Fruit fly (Drosophila melanogaster) whole organism, embryonic: ENCODE measurements around the gene ida.

Source experiments
- Antp ChIP-seq: fragments of 200-800 bp; sonication (Bioruptor generic); optimal IDR thresholded peaks from 3 replicates; lab custom pipeline; 2016; ENCODE audit warnings: missing biosample characterization, missing genetic modification characterization
- Asciz ChIP-seq: fragments of 200-800 bp; sonication (Bioruptor generic); optimal IDR thresholded peaks from 2 replicates; lab custom pipeline; 2017; ENCODE audit warnings: missing biosample characterization, mild to moderate bottlenecking, missing genetic modification characterization, missing genetic modification reagents
- Awh ChIP-seq: fragments of 200-800 bp; sonication (Bioruptor generic); IDR thresholded peaks from 2 replicates; pipeline ENCODE4, ENCODE4 v1.3.6; 2022; ENCODE audit warnings: missing biosample characterization, missing genetic modification characterization
- Blimp-1 ChIP-seq: fragments of 200-800 bp; sonication (Bioruptor generic); optimal IDR thresholded peaks from 3 replicates; lab custom pipeline; 2018; ENCODE audit warnings: missing biosample characterization, missing genetic modification characterization, mild to moderate bottlenecking, moderate library complexity, missing genetic modification reagents
- BtbVII ChIP-seq: fragments of 200-800 bp; sonication (Bioruptor generic); optimal IDR thresholded peaks from 3 replicates; lab custom pipeline; 2017; ENCODE audit warnings: missing biosample characterization, mild to moderate bottlenecking, missing genetic modification characterization
- Bteb2 ChIP-seq: fragments of 200-800 bp; sonication (Bioruptor generic); optimal IDR thresholded peaks from 2 replicates; lab custom pipeline; 2016; ENCODE audit warnings: missing biosample characterization, missing genetic modification characterization
- CG10431 ChIP-seq: fragments of 200-800 bp; sonication (Bioruptor generic); optimal IDR thresholded peaks from 3 replicates; lab custom pipeline; 2018; ENCODE audit warnings: missing biosample characterization, mild to moderate bottlenecking, missing genetic modification characterization
- CG11504 ChIP-seq: fragments of 200-800 bp; sonication (Bioruptor generic); optimal IDR thresholded peaks from 3 replicates; lab custom pipeline; 2019; ENCODE audit warnings: missing biosample characterization, mild to moderate bottlenecking, missing genetic modification characterization, moderate library complexity
- CG11560 ChIP-seq: fragments of 200-800 bp; sonication (Bioruptor generic); IDR thresholded peaks from 3 replicates; pipeline ENCODE4 v1.3.6; 2022; ENCODE audit warnings: missing biosample characterization, missing genetic modification characterization
- CG11723 ChIP-seq: fragments of 200-800 bp; sonication (Bioruptor generic); optimal IDR thresholded peaks from 2 replicates; lab custom pipeline; 2017; ENCODE audit warnings: missing biosample characterization, mild to moderate bottlenecking, missing genetic modification characterization
- CG12071 ChIP-seq: fragments of 200-800 bp; sonication (Bioruptor generic); optimal IDR thresholded peaks from 3 replicates; lab custom pipeline; 2018; ENCODE audit warnings: missing biosample characterization, mild to moderate bottlenecking, missing genetic modification characterization
- CG12299 ChIP-seq: fragments of 200-800 bp; sonication (Bioruptor generic); optimal IDR thresholded peaks from 2 replicates; lab custom pipeline; 2018; ENCODE audit warnings: missing biosample characterization, mild to moderate bottlenecking, missing genetic modification characterization
- CG13894 ChIP-seq: fragments of 200-800 bp; sonication (Bioruptor generic); optimal IDR thresholded peaks from 3 replicates; lab custom pipeline; 2018; ENCODE audit warnings: missing biosample characterization, mild to moderate bottlenecking, missing genetic modification characterization, moderate library complexity
- CG14014 ChIP-seq: fragments of 200-800 bp; sonication (Bioruptor generic); IDR thresholded peaks from 2 replicates; pipeline ENCODE4 v1.3.6; 2022; ENCODE audit warnings: missing biosample characterization, missing genetic modification characterization
- CG14965 ChIP-seq: fragments of 200-800 bp; sonication (Bioruptor generic); optimal IDR thresholded peaks from 2 replicates; lab custom pipeline; 2016; ENCODE audit warnings: missing biosample characterization, missing genetic modification characterization, borderline replicate concordance
- CG16815 ChIP-seq: fragments of 200-800 bp; sonication (Bioruptor generic); optimal IDR thresholded peaks from 3 replicates; lab custom pipeline; 2017; ENCODE audit warnings: missing biosample characterization, mild to moderate bottlenecking, missing genetic modification characterization
- CG30020 ChIP-seq: fragments of 200-800 bp; optimal IDR thresholded peaks from 2 replicates; lab custom pipeline; 2019; ENCODE audit warnings: missing biosample characterization, mild to moderate bottlenecking, missing genetic modification characterization, moderate library complexity
- CG3065 ChIP-seq: fragments of 200-800 bp; sonication (Bioruptor generic); optimal IDR thresholded peaks from 2 replicates; lab custom pipeline; 2016; ENCODE audit warnings: missing biosample characterization, missing genetic modification characterization
- CG31365 ChIP-seq: fragments of 200-800 bp; sonication (Bioruptor generic); optimal IDR thresholded peaks from 2 replicates; lab custom pipeline; 2018; ENCODE audit warnings: missing biosample characterization, mild to moderate bottlenecking, missing genetic modification characterization
- CG34376 ChIP-seq: fragments of 200-800 bp; sonication (Bioruptor generic); optimal IDR thresholded peaks from 2 replicates; lab custom pipeline; 2018; ENCODE audit warnings: missing biosample characterization, mild to moderate bottlenecking, missing genetic modification characterization
- CG34422 ChIP-seq: fragments of 200-800 bp; sonication (Bioruptor generic); IDR thresholded peaks from 3 replicates; pipeline ENCODE4 v1.3.6; 2022; ENCODE audit warnings: missing biosample characterization, missing genetic modification characterization
- CG3726 ChIP-seq: fragments of 200-800 bp; sonication (Bioruptor generic); IDR thresholded peaks from 3 replicates; pipeline ENCODE4, ENCODE4 v1.3.6; 2022; ENCODE audit warnings: missing biosample characterization, missing genetic modification characterization
- CG4707 ChIP-seq: fragments of 200-800 bp; sonication (Bioruptor generic); optimal IDR thresholded peaks from 2 replicates; lab custom pipeline; 2018; ENCODE audit warnings: missing biosample characterization, mild to moderate bottlenecking, missing genetic modification characterization, moderate library complexity
- CG5245 ChIP-seq: fragments of 200-800 bp; sonication (Bioruptor generic); optimal IDR thresholded peaks from 3 replicates; lab custom pipeline; 2016; ENCODE audit warnings: missing biosample characterization, missing genetic modification characterization
- CG6689 ChIP-seq: fragments of 200-800 bp; sonication (Bioruptor generic); IDR thresholded peaks from 2 replicates; pipeline ENCODE4 v1.3.6; 2022; ENCODE audit warnings: missing biosample characterization, missing genetic modification characterization
- CG7963 ChIP-seq: fragments of 200-800 bp; sonication (Bioruptor generic); IDR thresholded peaks from 3 replicates; pipeline ENCODE4 v1.3.6; 2022; ENCODE audit warnings: missing biosample characterization, missing genetic modification characterization; ENCODE audit not compliant: partially characterized antibody
- CG9932 ChIP-seq: fragments of 200-800 bp; sonication (Bioruptor generic); IDR thresholded peaks from 2 replicates; pipeline ENCODE4 v1.3.6; 2022; ENCODE audit warnings: missing biosample characterization, missing genetic modification characterization
- Chrac-16 ChIP-seq: fragments of 200-800 bp; sonication (Bioruptor generic); optimal IDR thresholded peaks from 3 replicates; lab custom pipeline; 2016; ENCODE audit warnings: missing biosample characterization, missing genetic modification characterization
- Dfd ChIP-seq, 2 experiments: fragments of >200 bp; optimal IDR thresholded peaks; 2 replicates each; lab custom pipeline; 2017; ENCODE audit warnings: missing biosample characterization in 2 of 2, missing genetic modification characterization in 2 of 2
- HLH54F ChIP-seq: fragments of 200-800 bp; sonication (Bioruptor generic); optimal IDR thresholded peaks from 3 replicates; lab custom pipeline; 2016; ENCODE audit warnings: missing biosample characterization, missing genetic modification characterization
- MESR4 ChIP-seq: fragments of 200-800 bp; sonication (Bioruptor generic); optimal IDR thresholded peaks from 2 replicates; lab custom pipeline; 2018; ENCODE audit warnings: missing biosample characterization, mild to moderate bottlenecking, missing genetic modification characterization, moderate library complexity
- Pdp1 ChIP-seq, 2 experiments: fragments of 200-800 bp; sonication (Bioruptor generic); optimal IDR thresholded peaks; 3 replicates each; lab custom pipeline; 2016; ENCODE audit warnings: missing biosample characterization in 2 of 2, missing genetic modification characterization in 2 of 2, mild to moderate bottlenecking in 1 of 2, moderate library complexity in 1 of 2
- abd-A ChIP-seq: fragments of 200-800 bp; sonication (Bioruptor generic); optimal IDR thresholded peaks from 3 replicates; lab custom pipeline; 2019; ENCODE audit warnings: missing biosample characterization, mild to moderate bottlenecking, missing genetic modification characterization, moderate library complexity
- br ChIP-seq: fragments of >200 bp; optimal IDR thresholded peaks from 2 replicates; lab custom pipeline; 2017
- crol ChIP-seq: fragments of 200-800 bp; sonication (Bioruptor generic); IDR thresholded peaks from 2 replicates; pipeline ENCODE4 v1.3.6; 2022; ENCODE audit warnings: missing biosample characterization, missing genetic modification characterization
- dmrt99B ChIP-seq: fragments of 200-800 bp; sonication (Bioruptor generic); optimal IDR thresholded peaks from 2 replicates; lab custom pipeline; 2018; ENCODE audit warnings: missing biosample characterization, mild to moderate bottlenecking, missing genetic modification characterization, moderate library complexity
- ewg ChIP-seq: fragments of 200-800 bp; sonication (Bioruptor generic); optimal IDR thresholded peaks from 3 replicates; lab custom pipeline; 2017; ENCODE audit warnings: mild to moderate bottlenecking, missing biosample characterization, missing genetic modification reagents, missing genetic modification characterization
- gcm ChIP-seq: fragments of 200-800 bp; sonication (Bioruptor generic); optimal IDR thresholded peaks from 2 replicates; lab custom pipeline; 2019; ENCODE audit warnings: missing biosample characterization, mild to moderate bottlenecking, missing genetic modification characterization, moderate library complexity
- grn ChIP-seq: fragments of 200-800 bp; sonication (Bioruptor generic); optimal IDR thresholded peaks from 3 replicates; lab custom pipeline; 2017; ENCODE audit warnings: missing biosample characterization, missing genetic modification characterization
- h ChIP-seq: fragments of >200 bp; optimal IDR thresholded peaks from 2 replicates; lab custom pipeline; 2017
- inv ChIP-seq: fragments of 200-800 bp; sonication (Bioruptor generic); IDR thresholded peaks from 2 replicates; pipeline ENCODE4 v1.3.6; 2022; ENCODE audit warnings: missing biosample characterization, missing genetic modification characterization; ENCODE audit not compliant: partially characterized antibody
- kni ChIP-seq: fragments of 200-800 bp; sonication (Bioruptor generic); optimal IDR thresholded peaks from 3 replicates; lab custom pipeline; 2017; ENCODE audit warnings: mild to moderate bottlenecking, missing biosample characterization, missing genetic modification reagents, missing genetic modification characterization
- otp ChIP-seq: fragments of 200-800 bp; sonication (Bioruptor generic); IDR thresholded peaks from 3 replicates; pipeline ENCODE4, ENCODE4 v1.3.6; 2022; ENCODE audit warnings: missing biosample characterization, missing genetic modification characterization
- sisA ChIP-seq: fragments of 200-800 bp; sonication (Bioruptor generic); IDR thresholded peaks from 2 replicates; pipeline ENCODE4 v1.3.6; 2022; ENCODE audit warnings: missing biosample characterization, missing genetic modification characterization
- ssp ChIP-seq: fragments of 200-800 bp; sonication (Bioruptor generic); IDR thresholded peaks from 2 replicates; pipeline ENCODE4 v1.3.6; 2022; ENCODE audit warnings: missing biosample characterization, missing genetic modification characterization
- stc ChIP-seq: fragments of 200-800 bp; sonication (Bioruptor generic); IDR thresholded peaks from 2 replicates; pipeline ENCODE4 v1.3.6; 2022; ENCODE audit warnings: missing biosample characterization, missing genetic modification characterization
- tap ChIP-seq: fragments of 200-800 bp; optimal IDR thresholded peaks from 3 replicates; lab custom pipeline; 2019; ENCODE audit warnings: missing biosample characterization, mild to moderate bottlenecking, missing genetic modification characterization, moderate library complexity
- trh ChIP-seq: fragments of 200-800 bp; sonication (Bioruptor generic); optimal IDR thresholded peaks from 2 replicates; lab custom pipeline; 2016; ENCODE audit warnings: missing biosample characterization, missing genetic modification characterization
- twi ChIP-seq: fragments of 200-800 bp; optimal IDR thresholded peaks from 2 replicates; lab custom pipeline; 2019; ENCODE audit warnings: missing biosample characterization, mild to moderate bottlenecking, missing genetic modification characterization, moderate library complexity
- unpg ChIP-seq: fragments of 200-800 bp; sonication (Bioruptor generic); optimal IDR thresholded peaks from 3 replicates; lab custom pipeline; 2018; ENCODE audit warnings: missing biosample characterization, mild to moderate bottlenecking, missing genetic modification characterization, moderate library complexity
- vfl ChIP-seq: fragments of 200-800 bp; sonication (Bioruptor generic); optimal IDR thresholded peaks from 2 replicates; lab custom pipeline; 2016; ENCODE audit warnings: missing biosample characterization, missing genetic modification characterization
- zen ChIP-seq: fragments of 200-800 bp; sonication (Bioruptor generic); optimal IDR thresholded peaks from 3 replicates; lab custom pipeline; 2018; ENCODE audit warnings: missing biosample characterization, mild to moderate bottlenecking, missing genetic modification characterization, moderate library complexity
- zf30C ChIP-seq: fragments of 200-800 bp; sonication (Bioruptor generic); optimal IDR thresholded peaks from 3 replicates; lab custom pipeline; 2018; ENCODE audit warnings: missing biosample characterization, mild to moderate bottlenecking, missing genetic modification characterization

ida gene

DNA sequence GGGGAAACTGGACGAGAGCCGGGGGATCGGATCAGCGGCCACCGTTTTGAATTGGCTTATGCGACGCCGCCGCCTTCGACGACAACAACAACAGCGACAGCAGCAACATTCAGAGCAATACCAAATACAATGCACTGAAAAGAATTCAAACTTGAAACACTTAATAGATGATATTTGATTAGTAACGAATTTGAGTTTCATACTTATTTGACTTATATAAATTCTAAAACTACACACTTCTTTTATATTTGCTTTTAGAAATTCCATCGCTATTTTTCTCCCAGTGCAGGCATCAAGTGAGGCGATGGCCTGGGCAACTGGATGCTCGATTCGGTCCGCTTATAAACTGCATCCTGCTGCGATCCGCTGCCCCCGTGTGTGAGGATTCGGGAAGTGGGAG lies 37.1 kb upstream of the ida start (continued):
- TF ChIP-seq Antp: no peak
- TF ChIP-seq CG16815: peak; percentile 19
- TF ChIP-seq CG13894 (tag; lab: Kevin White, UChicago): no peak
- no peak for TF ChIP-seq CG11504 (tag; lab: Kevin White, UChicago)
- no peak for TF ChIP-seq CG9932
- peak; percentile 42; the same call in 1 of the 3 replicates for TF ChIP-seq otp (GFP tag; lab: Robert Waterston, UW)
- no peak for TF ChIP-seq inv (GFP tag; lab: Robert Waterston, UW)
- no peak for TF ChIP-seq CG14965
- TF ChIP-seq zen (tag; lab: Kevin White, UChicago): no peak
- no peak for TF ChIP-seq CG11723
- no peak for TF ChIP-seq CG3726 (GFP tag; lab: Robert Waterston, UW)
- TF ChIP-seq tap (tag; lab: Kevin White, UChicago): no peak
- no peak for TF ChIP-seq Asciz (GFP tag; lab: Kevin White, UChicago)
- TF ChIP-seq CG11560 (tag; lab: Robert Waterston, UW): no peak
- no peak for TF ChIP-seq CG31365 (tag; lab: Kevin White, UChicago)
- TF ChIP-seq HLH54F (GFP tag; lab: Kevin White, UChicago): no peak
- TF ChIP-seq br (lab: Kevin White, UChicago): no peak
- TF ChIP-seq zf30C: no peak
- TF ChIP-seq BtbVII: no peak
- TF ChIP-seq CG6689 (GFP tag; lab: Robert Waterston, UW): peak; percentile 53
- no peak for TF ChIP-seq CG3065 (GFP tag; lab: Kevin White, UChicago)
- 0 out of 2 replicates have a peak, but pooled peaks have one; percentile 11 for TF ChIP-seq ssp
- TF ChIP-seq Dfd (GFP tag; optimal IDR thresholded peaks at IDR 0.05; lab: Kevin White, UChicago): no peak
- TF ChIP-seq Bteb2 (GFP tag; lab: Kevin White, UChicago): no peak
- no peak for TF ChIP-seq CG10431 (GFP tag; lab: Kevin White, UChicago)
- TF ChIP-seq CG14014 (GFP tag; lab: Robert Waterston, UW): no peak
- no peak for TF ChIP-seq MESR4 (GFP tag; lab: Kevin White, UChicago)
- no peak for TF ChIP-seq dmrt99B (tag; lab: Kevin White, UChicago)
- no peak for TF ChIP-seq CG12071
- no peak for TF ChIP-seq CG12299 (tag; lab: Kevin White, UChicago)
- TF ChIP-seq CG34422 (GFP tag; lab: Robert Waterston, UW): no peak
- TF ChIP-seq twi (tag; lab: Kevin White, UChicago): no peak

- no peak for TF ChIP-seq Chrac-16 (GFP tag; lab: Kevin White, UChicago)
- TF ChIP-seq kni (GFP tag; lab: Kevin White, UChicago): peak; percentile 53
- no peak for TF ChIP-seq sisA (GFP tag; lab: Robert Waterston, UW)
- TF ChIP-seq vfl (GFP tag; lab: Kevin White, UChicago): no peak
- TF ChIP-seq CG30020 (tag; lab: Kevin White, UChicago): no peak
- TF ChIP-seq h: no peak
- TF ChIP-seq CG34376 (GFP tag; lab: Kevin White, UChicago): no peak
- peak; percentile 62 for TF ChIP-seq grn (GFP tag; lab: Kevin White, UChicago)
- TF ChIP-seq Pdp1 (GFP tag; optimal IDR thresholded peaks at IDR 0.05; lab: Kevin White, UChicago): no peak
- TF ChIP-seq twi (tag; lab: Kevin White, UChicago): peak; percentile 30
- no peak for TF ChIP-seq br (lab: Kevin White, UChicago)
- no peak for TF ChIP-seq CG5245 (GFP tag; lab: Kevin White, UChicago)
- TF ChIP-seq CG4707: no peak
- peak; percentile 29; the same call in 1 of the 2 replicates for TF ChIP-seq Awh
- TF ChIP-seq abd-A (tag; lab: Kevin White, UChicago): peak; percentile 90
- TF ChIP-seq ewg (GFP tag; lab: Kevin White, UChicago): no peak
- peak; percentile 42 for TF ChIP-seq Blimp-1 (GFP tag; lab: Kevin White, UChicago)
- TF ChIP-seq crol (GFP tag; lab: Robert Waterston, UW): 0 out of 2 replicates have a peak, but pooled peaks have one; percentile 30
- TF ChIP-seq unpg (GFP tag; lab: Kevin White, UChicago): no peak
- no peak for TF ChIP-seq gcm (GFP tag; lab: Kevin White, UChicago)
- no peak for TF ChIP-seq CG7963
- TF ChIP-seq trh: no peak
- no peak for TF ChIP-seq stc
These were observed 33.9 kb upstream of the ida start for dm6 chr3L:3871284-3871683.
